Worm (Caenorhabditis elegans): Measurements from ENCODE around the gene gst-22.

Gene gst-22

DNA sequence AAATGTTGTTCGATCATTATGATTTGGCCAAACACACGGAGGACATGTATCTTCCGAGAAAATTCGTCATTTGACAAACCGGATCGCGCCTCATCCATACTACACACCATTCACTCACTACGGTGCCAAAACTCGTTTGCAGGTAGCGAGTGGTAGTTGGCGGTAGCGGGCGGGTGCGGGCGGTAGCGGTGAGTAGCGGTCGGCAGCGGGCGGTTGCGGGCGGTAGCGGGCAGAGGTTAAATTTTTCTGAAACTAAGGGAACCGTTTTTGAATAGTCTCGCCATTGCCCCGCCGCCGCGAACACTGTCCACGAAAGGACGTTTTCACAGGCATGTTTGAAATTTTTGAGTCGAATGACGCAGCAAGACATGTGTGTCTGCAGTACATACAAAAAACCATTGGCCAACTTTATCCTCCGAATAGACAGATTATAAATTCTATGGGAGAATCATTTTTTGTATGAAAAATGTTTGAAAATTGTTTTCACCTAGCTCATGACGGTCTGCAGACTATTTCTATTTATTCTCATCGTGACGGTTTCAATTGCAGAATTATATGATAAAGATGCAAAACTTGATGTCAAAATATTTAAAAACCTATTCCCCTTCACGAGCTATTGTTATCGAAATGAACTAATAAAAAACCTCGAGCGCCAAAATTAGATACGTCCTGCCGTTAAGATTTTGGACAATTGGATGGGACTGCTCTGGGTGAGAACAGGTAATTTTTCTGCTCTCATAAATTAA is 21.7 kb downstream of the gst-22 start, which contains the start of gene F11A5.16:
F11A5.16 (plus strand) TSS at position 696 of the 746 bp plus-strand sequence.
- peak; percentile 63 for TF ChIP-seq set-16 (GFP tag; IDR thresholded peaks at IDR 0.05)
- TF ChIP-seq mdt-29 (GFP tag; IDR thresholded peaks at IDR 0.05), result no peak

DNA sequence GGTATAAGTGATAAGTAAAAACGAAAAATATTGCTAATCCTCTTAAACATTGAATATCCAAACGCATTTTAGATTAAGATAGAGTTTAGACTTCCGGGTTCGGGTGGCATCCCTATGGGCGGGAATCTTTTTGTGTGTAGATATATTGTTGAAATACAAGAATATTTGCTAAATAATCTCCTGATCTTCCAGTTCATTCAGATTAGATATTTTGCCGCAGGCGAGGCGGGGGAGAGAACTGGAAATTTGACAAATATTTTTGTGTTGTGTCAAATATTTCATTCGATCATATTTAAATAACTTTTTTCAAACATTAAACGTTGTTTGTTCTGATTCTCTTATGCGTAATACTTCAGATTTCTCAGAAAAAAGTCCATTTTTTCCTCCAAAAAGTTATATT is 22.2 kb downstream of the gst-22 start, which contains the start of gene oac-15:
oac-15 (minus strand) TSS at position 101 of the 400 bp plus-strand sequence.
- no peak for TF ChIP-seq daf-8 (GFP tag; IDR thresholded peaks at IDR 0.05)
- peak; percentile 80 for TF ChIP-seq aha-1 (tag)

DNA sequence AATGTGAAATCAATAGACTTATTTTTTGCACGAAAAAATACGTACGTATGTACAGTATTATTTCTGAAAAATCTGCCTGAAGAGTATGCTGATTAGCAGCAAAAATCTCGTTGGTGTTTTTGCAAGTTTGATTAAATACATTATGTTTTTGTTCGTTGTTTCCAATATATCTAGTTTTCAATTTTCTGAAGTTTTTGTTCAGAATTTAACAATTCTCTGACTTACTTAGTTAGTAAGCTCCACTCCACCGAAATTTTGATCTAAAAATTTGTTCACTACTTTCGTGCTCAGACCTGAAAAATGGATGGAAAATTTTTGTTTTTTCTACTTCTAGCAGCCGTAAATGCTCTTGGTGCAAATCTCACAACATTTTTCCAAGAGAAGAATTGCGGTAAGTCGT is 27.2 kb downstream of the gst-22 start, which contains the start of gene irld-26:
irld-26 (plus strand) TSS at position 301 of the 400 bp plus-strand sequence.
- TF ChIP-seq unc-62 (GFP tag; optimal IDR thresholded peaks at IDR 0.05 in 1 of 2), result peak in 1 of 2 experiments; percentile 13
- no peak for TF ChIP-seq unc-62 (tag; optimal IDR thresholded peaks at IDR 0.05)
- no peak for TF ChIP-seq ces-1 (GFP tag; optimal IDR thresholded peaks at IDR 0.05)
- TF ChIP-seq lin-39 (tag; optimal IDR thresholded peaks at IDR 0.05), result no peak
- no peak for TF ChIP-seq daf-12 (tag; optimal IDR thresholded peaks at IDR 0.05)

DNA sequence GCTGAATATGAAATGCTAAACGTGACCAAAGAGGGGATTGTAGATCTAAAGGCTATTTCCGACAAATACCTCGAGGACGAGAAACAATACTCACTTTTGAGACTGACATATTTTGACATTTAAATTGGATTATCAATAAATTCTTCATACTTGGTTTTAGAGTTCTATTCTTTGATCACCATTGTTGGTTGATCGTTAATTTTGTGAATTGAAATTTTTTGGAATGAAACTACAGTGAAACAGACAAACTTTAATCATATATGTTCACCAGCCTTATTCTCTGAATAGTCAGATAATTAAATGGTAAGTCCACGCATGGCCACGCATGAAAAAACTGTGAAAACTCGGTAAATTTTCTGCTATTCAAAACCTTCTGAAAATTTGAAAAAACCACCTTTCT is 29.5 kb downstream of the gst-22 start, which contains the start of gene F11A5.18:
F11A5.18 (plus strand) TSS at position 301 of the 400 bp plus-strand sequence.
- TF ChIP-seq lin-39 (tag; optimal IDR thresholded peaks at IDR 0.05) (no peak), php-3 (GFP tag; IDR thresholded peaks at IDR 0.05) (no peak), daf-19 (GFP tag; conservative IDR thresholded peaks at IDR 0.05) (no peak), F10B5.3 (tag; optimal IDR thresholded peaks at IDR 0.05) (no peak), lir-3 (tag; optimal IDR thresholded peaks at IDR 0.05) (no peak), nhr-41 (GFP tag; IDR thresholded peaks at IDR 0.05) (no peak), madf-5 (GFP tag; IDR thresholded peaks at IDR 0.05) (no peak), lin-13 (GFP tag; optimal IDR thresholded peaks at IDR 0.05) (no peak), T20F7.1 (GFP tag; optimal IDR thresholded peaks at IDR 0.05) (no peak), F26F4.8 (GFP tag; conservative IDR thresholded peaks at IDR 0.05) (no peak), nhr-28 (tag; optimal IDR thresholded peaks at IDR 0.05) (no peak), nhr-42 (GFP tag; IDR thresholded peaks at IDR 0.05) (no peak), hlh-11 (tag; optimal IDR thresholded peaks at IDR 0.05) (no peak)

DNA sequence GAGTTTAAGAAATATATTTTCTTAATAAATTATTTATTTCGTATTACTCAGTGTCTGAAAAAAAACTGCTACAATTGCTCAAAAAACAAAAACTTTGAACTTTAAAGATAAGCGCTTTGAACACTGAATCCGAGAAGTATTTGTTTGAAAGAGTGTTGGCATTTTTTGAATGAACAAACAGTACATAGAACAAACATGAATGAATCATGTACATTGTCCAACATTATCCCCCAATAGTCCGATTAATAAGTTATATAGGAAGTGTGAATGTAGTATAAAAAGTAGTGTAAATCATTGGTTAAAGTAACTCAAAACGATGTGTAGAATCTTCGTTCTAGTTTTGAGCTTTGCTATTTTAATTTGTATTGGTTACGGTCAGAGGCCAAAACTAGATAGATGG is 30.4 kb downstream of the gst-22 start, which contains the start of gene F11A5.17:
F11A5.17 (plus strand) TSS at position 301 of the 400 bp plus-strand sequence.
- TF ChIP-seq unc-62 (GFP tag; optimal IDR thresholded peaks at IDR 0.05 in 1 of 2) (peak in 1 of 2 experiments; percentile 15), unc-62 (tag; optimal IDR thresholded peaks at IDR 0.05) (no peak), unc-39 (tag; optimal IDR thresholded peaks at IDR 0.05) (no peak), zip-2 (tag; optimal IDR thresholded peaks at IDR 0.05) (no peak)

DNA sequence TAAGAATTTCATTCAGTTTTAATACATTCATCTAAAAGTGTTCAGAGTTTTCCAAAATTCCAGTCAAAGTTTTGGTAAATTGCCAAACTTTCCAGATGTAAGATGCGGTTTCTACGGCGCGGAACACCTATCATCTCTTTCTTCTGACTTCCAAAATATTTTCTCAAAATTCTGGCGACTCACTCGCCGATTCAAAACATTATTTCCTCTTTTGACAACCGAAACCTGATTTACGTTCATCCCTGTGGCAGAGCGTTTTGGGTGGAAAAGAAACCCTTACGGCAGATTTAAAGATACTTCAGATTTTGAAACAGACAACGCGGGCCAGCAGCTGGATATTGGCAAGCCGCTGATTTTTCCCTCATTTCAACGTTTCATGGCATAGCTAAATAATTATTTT is 34.1 kb downstream of the gst-22 start, which contains the start of gene F11A5.5:
F11A5.5 (plus strand) TSS at position 301 of the 400 bp plus-strand sequence.
- TF ChIP-seq F10B5.3 (tag; optimal IDR thresholded peaks at IDR 0.05) (no peak), egl-27 (tag; optimal IDR thresholded peaks at IDR 0.05) (no peak), Y75B8A.6 (GFP tag; IDR thresholded peaks at IDR 0.05) (no peak), hmg-1.1 (GFP tag; IDR thresholded peaks at IDR 0.05) (no peak), nhr-42 (GFP tag; IDR thresholded peaks at IDR 0.05) (no peak), Y48G9A.11 (GFP tag; IDR thresholded peaks at IDR 0.05) (no peak), mdl-1 (tag; optimal IDR thresholded peaks at IDR 0.05) (no peak)

DNA sequence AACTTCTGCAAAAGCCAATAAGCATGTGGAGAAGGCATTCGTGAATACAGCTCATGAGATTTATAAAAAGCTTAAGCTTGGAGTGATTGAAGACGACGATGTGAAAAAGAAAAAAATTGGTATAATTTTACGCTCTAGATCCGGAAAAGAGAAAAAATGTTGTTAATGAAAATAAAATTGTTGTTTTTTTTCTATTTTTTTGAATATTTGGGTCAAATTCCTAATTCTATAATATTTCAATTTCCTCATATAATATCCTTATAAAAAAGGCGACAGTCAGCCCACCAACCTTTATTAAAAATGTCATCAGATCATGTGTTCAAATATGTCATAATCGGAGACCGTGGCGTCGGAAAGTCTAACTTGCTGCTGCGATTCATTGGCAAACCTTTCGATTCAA is 36.7 kb downstream of the gst-22 start, which contains the start of gene rabr-3:
rabr-3 (plus strand) TSS at position 301 of the 400 bp plus-strand sequence.
- TF ChIP-seq duxl-1 (tag; optimal IDR thresholded peaks at IDR 0.05; ENCODE audit: poor library complexity), result no peak
- no peak for TF ChIP-seq Y105C5A.15 (GFP tag; IDR thresholded peaks at IDR 0.05)
- no peak for TF ChIP-seq lim-7 (GFP tag; IDR thresholded peaks at IDR 0.05)
- no peak for TF ChIP-seq spr-1 (tag; optimal IDR thresholded peaks at IDR 0.05)
- no peak for TF ChIP-seq nhr-25 (tag; optimal IDR thresholded peaks at IDR 0.05; ENCODE audit: borderline replicate concordance, insufficient read depth)
- TF ChIP-seq daf-12 (tag; optimal IDR thresholded peaks at IDR 0.05), result no peak

All from whole organism, L4 larva.